Worm (Caenorhabditis elegans) whole organism, L2 larva: Measurements from ENCODE around the gene H09F14.1.
A peak's percentile ranks its signal among the peaks of the same experiment; 100 is the strongest.

Source experiments
- Y55F3AM.14 ChIP-seq: fragments of 200-800 bp; sonication (Bioruptor generic); optimal IDR thresholded peaks from 2 replicates; lab custom pipeline; 2018; ENCODE audit warnings: mild to moderate bottlenecking, missing genetic modification characterization, missing compliant biosample characterization
- ama-1 ChIP-seq: fragments of 150-350 bp; optimal IDR thresholded peaks from 2 replicates; lab custom pipeline; 2018; ENCODE audit warnings: inconsistent platforms
- blmp-1 ChIP-seq: sonication (generic microtip); optimal IDR thresholded peaks from 2 replicates; lab custom pipeline; 2017; ENCODE audit warnings: missing genetic modification characterization, mild to moderate bottlenecking, missing compliant biosample characterization, antibody characterized with exemption, moderate library complexity; ENCODE audit not compliant: insufficient read depth
- egl-27 ChIP-seq: sonication (generic microtip); optimal IDR thresholded peaks from 3 replicates; lab custom pipeline; 2017; ENCODE audit warnings: missing biosample characterization, missing genetic modification reagents, missing genetic modification characterization
- lin-11 ChIP-seq: fragments of 150-350 bp; sonication (generic microtip); optimal IDR thresholded peaks from 2 replicates; lab custom pipeline; 2014; ENCODE audit warnings: missing biosample characterization, missing genetic modification characterization, inconsistent platforms, mixed read lengths
- lin-13 ChIP-seq: fragments of 150-350 bp; optimal IDR thresholded peaks from 2 replicates; lab custom pipeline; 2014; ENCODE audit warnings: missing biosample characterization, missing genetic modification reagents, missing genetic modification characterization
- nhr-11 ChIP-seq: fragments of 150-350 bp; optimal IDR thresholded peaks from 2 replicates; lab custom pipeline; 2014; ENCODE audit warnings: missing biosample characterization, missing genetic modification characterization
- nhr-12 ChIP-seq: fragments of 150-350 bp; optimal IDR thresholded peaks from 2 replicates; lab custom pipeline; 2014; ENCODE audit warnings: missing biosample characterization, missing genetic modification characterization
- nhr-21 ChIP-seq: fragments of 150-350 bp; optimal IDR thresholded peaks from 2 replicates; lab custom pipeline; 2014; ENCODE audit warnings: missing biosample characterization, missing genetic modification characterization
- skn-1 ChIP-seq: sonication (generic microtip); optimal IDR thresholded peaks from 2 replicates; lab custom pipeline; 2017; ENCODE audit warnings: missing biosample characterization, missing genetic modification characterization
- ztf-1 ChIP-seq: fragments of 200-800 bp; sonication (Bioruptor generic); conservative IDR thresholded peaks from 2 replicates; pipeline ENCODE4 v1.3.6; 2022; ENCODE audit warnings: missing genetic modification characterization, missing compliant biosample characterization
- ztf-4 ChIP-seq: fragments of 150-350 bp; optimal IDR thresholded peaks from 2 replicates; lab custom pipeline; 2014; ENCODE audit warnings: missing biosample characterization, missing genetic modification characterization

DNA sequence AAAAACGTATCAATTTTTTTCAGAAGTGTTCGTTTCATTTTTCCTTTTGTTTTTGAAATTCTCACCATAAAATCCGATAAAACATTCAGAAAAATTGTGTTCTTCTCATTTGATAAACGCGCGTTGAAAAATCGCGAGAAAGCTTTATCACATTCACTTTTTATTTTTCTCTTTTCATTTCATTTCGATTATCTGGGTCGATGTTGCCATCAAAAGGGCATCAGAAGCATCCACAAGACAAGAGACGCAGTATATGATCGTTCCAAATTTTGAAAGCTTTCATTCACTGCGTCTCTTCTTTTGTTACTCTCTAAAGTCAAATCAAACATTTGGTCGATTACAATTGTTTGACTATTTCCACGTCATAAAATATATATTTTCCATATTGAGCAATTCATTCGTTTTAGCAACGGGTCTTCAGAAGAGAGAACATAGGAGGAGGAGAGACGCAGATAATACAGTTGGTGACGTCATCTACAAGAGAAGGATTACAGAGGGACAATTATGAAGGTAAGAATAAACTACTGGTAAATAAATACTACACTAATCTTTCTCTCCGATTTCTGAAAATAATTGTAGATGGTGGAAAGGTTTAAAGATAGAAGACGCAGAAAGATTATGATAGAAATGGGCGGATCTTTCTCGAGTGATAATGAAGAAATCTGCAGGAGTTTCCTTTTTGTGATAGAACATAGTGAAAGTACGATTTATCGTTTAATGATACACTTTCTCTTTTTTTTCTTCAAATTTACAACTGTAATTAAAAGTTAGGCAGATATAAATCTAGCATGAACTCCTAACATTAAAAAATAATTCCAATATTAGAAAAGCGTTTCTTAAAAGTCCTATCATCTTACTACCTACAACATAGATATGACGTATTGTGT lies 13.1 kb downstream of the H09F14.1 start, which contains the start of gene H27A22.1:
- no peak for TF ChIP-seq egl-27 (tag; lab: Kevin White, UChicago)
- TF ChIP-seq nhr-12 (tag; lab: Kevin White, UChicago): no peak
- no peak for TF ChIP-seq lin-11 (tag; lab: Kevin White, UChicago)
- no peak for TF ChIP-seq nhr-21 (tag; lab: Kevin White, UChicago)
- TF ChIP-seq nhr-11 (tag; lab: Kevin White, UChicago): no peak
- no peak for TF ChIP-seq Y55F3AM.14
- peak; percentile 95 for TF ChIP-seq blmp-1
- no peak for TF ChIP-seq ztf-1
- no peak for TF ChIP-seq lin-13 (GFP tag; lab: Kevin White, UChicago)
- no peak for TF ChIP-seq ztf-4 (tag; lab: Kevin White, UChicago)
- no peak for TF ChIP-seq ama-1 (lab: Kevin White, UChicago)
- no peak for TF ChIP-seq skn-1 (tag; lab: Kevin White, UChicago)
